Worm (Caenorhabditis elegans) whole organism, L4/young adult: ENCODE data around the gene C07D8.6.

ENCODE experiments used
- W03F9.2 ChIP-seq: fragments of 150-350 bp; optimal IDR thresholded peaks from 2 replicates; lab custom pipeline; 2014; ENCODE audit warnings: missing biosample characterization, missing genetic modification characterization
- dao-5 ChIP-seq: sonication (generic microtip); optimal IDR thresholded peaks from 2 replicates; lab custom pipeline; 2016; ENCODE audit warnings: missing genotype, missing genetic modification characterization, moderate library complexity, missing compliant biosample characterization
- him-1 ChIP-seq: sonication (generic microtip); optimal IDR thresholded peaks from 2 replicates; lab custom pipeline; 2016; ENCODE audit warnings: missing genotype, missing genetic modification reagents, missing genetic modification characterization, missing compliant biosample characterization

C07D8.6 gene

DNA sequence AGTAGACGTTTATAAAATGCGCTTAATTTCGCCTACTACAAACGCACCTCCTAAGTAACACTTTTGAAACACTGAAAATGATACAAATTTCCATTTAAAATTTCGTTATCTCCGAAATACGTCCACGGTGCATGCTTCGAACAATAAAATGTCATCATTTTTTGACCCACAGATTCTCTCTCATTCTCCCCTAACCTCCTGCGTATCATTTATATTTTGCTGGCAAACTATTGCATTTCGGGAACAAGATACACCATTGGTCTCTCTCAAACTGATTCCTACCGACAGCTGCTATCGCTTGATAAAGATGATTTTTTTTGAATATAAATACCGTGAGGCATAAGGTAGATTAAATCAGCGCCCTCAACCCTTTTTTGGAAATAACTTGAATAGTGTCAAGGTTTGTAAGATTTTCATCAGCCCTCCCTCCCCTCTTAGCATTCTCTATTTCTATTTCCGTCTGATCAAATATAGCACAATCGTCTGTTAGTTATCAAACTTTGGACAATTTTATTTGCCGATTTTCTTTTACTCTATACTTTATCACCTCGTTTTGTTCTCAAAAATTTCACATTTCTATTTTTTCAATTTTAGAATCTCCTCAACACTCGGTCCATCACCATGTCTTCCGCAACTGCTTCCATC lies at the start of gene C07D8.6:
Gene C07D8.6 (plus strand): TSS at position 595 of the 645 bp plus-strand sequence.
- peak; percentile 66 for TF ChIP-seq W03F9.2 (tag; lab: Kevin White, UChicago)
- no peak for TF ChIP-seq dao-5 (tag; lab: Kevin White, UChicago)
- no peak for TF ChIP-seq him-1 (tag; lab: Kevin White, UChicago)

DNA sequence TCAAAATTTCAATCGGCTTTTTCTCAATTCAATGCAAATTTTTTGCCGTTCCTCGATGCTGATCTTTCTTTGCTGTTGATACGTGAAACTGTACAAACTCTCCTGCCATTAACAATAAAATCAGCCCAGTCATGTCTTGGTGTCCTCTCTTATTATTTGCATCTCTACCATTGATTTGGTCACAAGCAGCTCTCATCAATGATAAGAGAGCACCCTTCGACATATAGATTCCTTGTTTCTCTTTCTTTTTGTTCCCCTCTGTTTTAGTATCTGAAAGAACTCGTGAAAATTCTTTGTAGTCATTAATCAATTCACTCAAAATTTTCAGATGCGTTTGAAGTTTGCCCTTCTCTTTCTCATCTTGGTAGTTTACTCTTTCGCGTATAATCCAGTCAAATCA lies 49.5 kb upstream of the C07D8.6 start, which contains the start of gene lron-7:
Gene lron-7 (plus strand): TSS at position 323 of the 400 bp plus-strand sequence.
- TF ChIP-seq W03F9.2 (tag; lab: Kevin White, UChicago) (no peak), him-1 (tag; lab: Kevin White, UChicago) (no peak), dao-5 (tag; lab: Kevin White, UChicago) (no peak)

DNA sequence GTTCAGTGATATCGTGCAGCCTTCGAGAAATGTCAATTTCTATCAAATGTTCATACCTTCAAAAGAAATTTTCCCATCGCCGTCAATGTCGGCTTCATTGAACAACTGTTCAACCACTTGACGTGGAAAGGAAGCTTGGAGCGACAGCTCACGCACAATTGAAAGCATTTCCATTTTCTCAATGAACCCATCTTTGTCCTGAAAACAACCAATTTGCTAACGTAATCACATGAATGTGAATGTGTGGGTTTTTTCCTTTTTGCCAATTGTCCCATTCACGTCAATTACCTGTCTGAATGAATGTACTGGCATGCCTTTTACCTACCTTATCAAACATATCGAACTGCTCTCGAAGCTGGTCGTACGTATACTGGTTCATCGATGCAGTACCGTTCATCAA lies 45.0 kb upstream of the C07D8.6 start:
- no peak for TF ChIP-seq him-1 (tag; lab: Kevin White, UChicago)

DNA sequence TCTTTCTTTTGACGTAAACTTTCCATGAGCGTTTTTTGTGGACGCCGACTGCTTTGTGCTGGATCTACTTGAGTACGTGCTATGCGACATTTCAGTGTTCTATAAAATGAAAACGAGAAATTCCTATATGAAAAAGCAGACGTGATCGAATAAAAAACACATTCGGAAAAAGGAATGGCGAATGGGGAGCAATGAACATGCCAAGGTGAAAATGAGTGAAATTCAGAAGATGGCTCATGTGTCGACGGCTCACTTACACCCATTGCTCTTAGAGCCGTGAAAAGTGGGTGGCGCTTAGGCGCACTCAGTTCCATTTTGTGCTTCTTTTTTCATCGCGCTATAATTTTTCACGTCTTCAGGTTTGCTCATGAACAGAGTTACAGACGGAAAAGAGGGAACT lies 42.7 kb upstream of the C07D8.6 start, which contains the start of gene K03A1.4:
Gene K03A1.4 (minus strand): TSS at position 101 of the 400 bp plus-strand sequence.
- TF ChIP-seq W03F9.2 (tag; lab: Kevin White, UChicago) (no peak), him-1 (tag; lab: Kevin White, UChicago) (no peak), dao-5 (tag; lab: Kevin White, UChicago) (no peak)

DNA sequence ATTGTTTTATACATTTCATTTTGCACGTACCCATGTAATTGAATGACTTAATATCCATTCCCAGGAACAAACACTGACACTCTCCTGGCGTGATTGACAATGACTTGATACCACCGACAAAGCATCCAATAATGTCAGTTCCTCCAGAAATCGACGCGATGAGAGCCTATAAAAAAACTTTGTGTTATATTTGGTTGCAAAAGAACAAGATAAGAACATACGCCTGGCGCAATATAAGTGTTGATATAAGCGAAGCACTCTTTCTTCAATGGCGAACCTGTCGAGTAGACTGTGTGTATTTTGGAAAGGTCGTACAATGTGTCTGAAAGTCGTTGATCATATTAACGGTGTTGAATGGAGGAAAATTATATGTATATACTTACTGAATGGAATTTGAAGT lies 38.2 kb upstream of the C07D8.6 start:
- TF ChIP-seq W03F9.2 (tag; lab: Kevin White, UChicago) (no peak), him-1 (tag; lab: Kevin White, UChicago) (no peak), dao-5 (tag; lab: Kevin White, UChicago) (no peak)

DNA sequence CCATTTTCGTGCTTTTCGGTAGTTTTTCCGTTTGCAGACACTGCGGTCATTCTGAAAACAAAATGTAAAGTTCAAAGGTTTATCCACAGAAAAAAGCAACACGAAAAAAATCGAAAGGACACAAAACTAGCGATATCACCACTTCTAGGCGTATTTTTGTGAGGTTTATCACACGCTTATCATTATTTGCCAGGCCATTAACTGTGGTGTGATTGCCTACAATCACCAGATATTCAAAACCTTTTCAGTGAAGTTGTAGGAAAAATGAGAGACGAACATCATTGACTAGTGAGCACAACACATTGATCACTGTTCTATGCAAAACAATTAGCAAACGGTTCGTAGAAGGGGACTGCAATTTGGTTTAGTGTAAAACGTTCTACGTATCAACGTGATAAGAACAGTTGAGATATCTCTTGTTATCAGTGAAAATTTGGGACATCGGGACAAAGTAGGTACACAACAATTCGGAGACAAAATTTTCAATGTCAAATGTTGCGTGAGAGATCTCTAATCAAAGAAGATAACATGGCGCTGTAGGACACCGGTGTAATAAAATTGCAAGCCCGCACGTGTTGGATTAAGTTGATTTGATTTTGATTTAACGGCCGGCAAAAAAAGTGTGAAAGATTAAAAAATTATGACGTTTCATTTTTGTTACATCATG lies 35.7 kb upstream of the C07D8.6 start, which contains the start of gene sur-5:
Gene sur-5 (minus strand): TSS at position 51 of the 667 bp plus-strand sequence.
- no peak for TF ChIP-seq W03F9.2 (tag; lab: Kevin White, UChicago)
- TF ChIP-seq him-1 (tag; lab: Kevin White, UChicago), result no peak
- TF ChIP-seq dao-5 (tag; lab: Kevin White, UChicago), result no peak

DNA sequence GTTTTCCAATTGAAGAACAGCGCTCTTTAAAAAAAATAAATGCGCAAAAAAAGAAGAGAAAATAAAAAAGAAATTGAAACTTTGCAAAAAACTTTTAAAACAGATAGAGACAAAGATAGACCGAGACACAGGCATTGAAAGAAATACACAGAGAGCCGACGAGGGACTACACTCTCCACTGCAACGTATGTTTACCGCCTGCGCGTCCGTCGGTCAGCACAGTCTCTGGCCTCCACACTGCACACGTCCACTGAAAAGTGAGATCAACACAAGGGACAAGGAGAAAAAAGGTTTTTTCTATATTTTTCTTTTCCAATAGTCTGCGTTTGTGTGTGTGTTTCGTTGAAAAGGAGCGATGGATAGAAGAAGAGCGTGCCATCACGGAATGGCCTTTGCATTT lies 34.9 kb upstream of the C07D8.6 start:
- TF ChIP-seq W03F9.2 (tag; lab: Kevin White, UChicago) (no peak), dao-5 (tag; lab: Kevin White, UChicago) (no peak), him-1 (tag; lab: Kevin White, UChicago) (no peak)

DNA sequence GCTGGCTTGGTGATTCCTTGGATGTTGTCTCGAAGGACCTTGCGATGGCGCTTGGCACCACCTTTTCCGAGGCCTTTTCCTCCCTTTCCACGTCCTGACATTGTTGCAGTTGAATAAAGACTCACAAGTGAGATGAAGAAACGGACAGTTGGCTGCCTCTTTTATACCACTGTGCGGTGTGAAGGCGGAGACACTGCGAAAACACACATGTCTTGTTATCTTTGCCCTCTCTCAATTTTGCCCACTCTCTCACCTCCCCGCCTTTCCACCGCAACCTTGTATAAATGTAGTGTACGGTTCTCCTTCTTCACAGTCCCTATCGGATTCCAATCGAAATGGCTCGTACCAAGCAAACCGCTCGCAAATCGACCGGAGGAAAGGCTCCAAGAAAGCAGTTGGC lies 31.5 kb upstream of the C07D8.6 start, which contains the start of the genes his-38 and his-40:
Gene his-38 (minus strand): TSS at position 101 of the 400 bp plus-strand sequence.
Gene his-40 (plus strand): TSS at position 336 of the 400 bp plus-strand sequence.
- TF ChIP-seq W03F9.2 (tag; lab: Kevin White, UChicago), result no peak
- no peak for TF ChIP-seq dao-5 (tag; lab: Kevin White, UChicago)
- TF ChIP-seq him-1 (tag; lab: Kevin White, UChicago), result no peak

DNA sequence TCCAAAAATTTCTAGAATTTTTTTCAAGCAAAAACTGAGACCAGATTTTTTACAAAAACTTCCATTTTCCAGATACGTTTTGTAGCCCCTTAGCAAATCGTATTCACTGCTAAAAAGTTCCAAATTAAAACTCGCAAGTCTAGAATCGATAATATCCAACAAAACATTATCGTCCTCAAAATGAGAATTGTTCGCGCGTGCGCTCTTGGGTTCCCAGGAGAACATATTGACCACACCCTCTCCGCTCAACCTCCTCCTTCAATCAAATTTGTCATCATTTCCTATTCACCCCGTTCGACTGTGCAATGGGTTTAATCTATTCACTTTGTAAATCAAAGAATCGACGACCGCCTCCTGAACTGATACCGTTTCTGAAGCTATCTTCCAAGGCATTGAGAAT lies 29.4 kb upstream of the C07D8.6 start:
- no peak for TF ChIP-seq dao-5 (tag; lab: Kevin White, UChicago)
- no peak for TF ChIP-seq W03F9.2 (tag; lab: Kevin White, UChicago)
- TF ChIP-seq him-1 (tag; lab: Kevin White, UChicago), result no peak

DNA sequence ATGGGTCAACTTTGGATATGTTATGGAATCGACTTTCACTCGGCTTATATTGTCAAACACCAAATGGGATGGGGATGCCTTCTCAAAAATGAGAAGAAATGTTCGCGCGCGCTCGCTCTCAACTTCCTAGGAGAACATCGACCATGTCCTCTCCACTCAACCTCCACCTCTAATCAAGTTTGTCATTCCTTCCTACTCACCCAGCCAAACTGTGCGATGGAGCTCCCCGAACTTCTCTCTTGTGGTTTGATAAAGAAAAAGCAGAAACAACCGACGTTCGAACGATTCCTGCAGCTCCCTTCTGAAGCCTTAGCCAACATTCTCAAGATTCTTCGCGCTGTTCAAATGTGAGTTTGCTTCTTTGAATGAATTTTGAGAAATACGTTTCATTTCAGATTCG lies 28.1 kb upstream of the C07D8.6 start:
- no peak for TF ChIP-seq W03F9.2 (tag; lab: Kevin White, UChicago)
- no peak for TF ChIP-seq dao-5 (tag; lab: Kevin White, UChicago)
- TF ChIP-seq him-1 (tag; lab: Kevin White, UChicago), result no peak

DNA sequence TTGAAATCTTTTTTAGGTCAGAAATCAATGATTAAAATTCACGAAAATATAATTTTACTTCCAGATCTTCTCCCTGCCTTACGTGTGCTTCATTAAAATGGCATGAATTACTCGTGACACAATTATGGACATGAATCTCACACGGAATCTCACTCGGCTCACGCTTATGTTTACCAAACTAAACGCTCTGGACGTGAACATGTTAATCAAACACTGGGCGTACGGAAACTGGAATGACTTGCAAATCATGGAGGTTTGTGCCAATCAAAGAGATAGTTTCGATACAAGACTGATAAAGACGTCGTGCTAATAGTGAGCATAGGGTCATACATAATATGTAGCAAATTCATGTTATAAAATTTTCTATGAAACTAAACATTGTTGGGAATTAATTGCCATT lies 26.7 kb upstream of the C07D8.6 start:
- no peak for TF ChIP-seq W03F9.2 (tag; lab: Kevin White, UChicago)
- TF ChIP-seq dao-5 (tag; lab: Kevin White, UChicago), result no peak
- TF ChIP-seq him-1 (tag; lab: Kevin White, UChicago), result no peak

DNA sequence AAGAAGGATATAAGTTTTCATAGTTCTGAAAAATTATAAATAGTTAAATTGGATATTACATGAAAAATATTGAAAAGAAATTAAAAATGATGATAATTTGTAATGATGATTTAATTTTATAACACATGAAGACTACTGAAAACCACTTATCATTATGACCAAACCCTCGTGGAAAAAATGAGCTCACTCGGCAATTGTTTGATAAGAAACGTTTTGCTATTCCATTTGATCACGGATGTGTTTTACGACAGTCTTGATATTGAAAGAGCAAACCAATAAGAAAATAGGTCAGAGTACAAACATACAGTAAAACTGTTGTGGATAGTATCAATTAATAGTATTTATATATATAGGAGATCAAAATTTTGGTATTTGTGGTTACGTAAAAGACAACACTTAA lies 26.0 kb upstream of the C07D8.6 start, which contains the start of gene spp-3:
Gene spp-3 (minus strand): TSS at position 25 of the 400 bp plus-strand sequence.
- TF ChIP-seq him-1 (tag; lab: Kevin White, UChicago) (no peak), dao-5 (tag; lab: Kevin White, UChicago) (no peak)
